Worm (Caenorhabditis elegans) whole organism, young adult: ENCODE results near the gene dmd-5.

Experiments
- B0019.2 ChIP-seq: fragments of 200-800 bp; sonication (Bioruptor generic); conservative IDR thresholded peaks from 2 replicates; pipeline ENCODE4 v1.3.6; 2022; ENCODE audit warnings: missing genetic modification reagents, missing genetic modification characterization, missing compliant biosample characterization
- B0261.1 ChIP-seq: sonication (generic microtip); optimal IDR thresholded peaks from 2 replicates; lab custom pipeline; 2016; ENCODE audit warnings: mild to moderate bottlenecking, missing genetic modification characterization, moderate library complexity, missing compliant biosample characterization
- B0336.3 ChIP-seq: fragments of 200-800 bp; sonication (Bioruptor generic); IDR thresholded peaks from 2 replicates; pipeline ENCODE4 v1.3.6; 2022; ENCODE audit warnings: missing genetic modification characterization, missing compliant biosample characterization
- C06A6.2 ChIP-seq: fragments of 200-800 bp; sonication (Bioruptor generic); conservative IDR thresholded peaks from 2 replicates; pipeline ENCODE4 v1.3.6; 2022; ENCODE audit warnings: missing genetic modification characterization, missing compliant biosample characterization
- D2030.7 ChIP-seq: fragments of 200-800 bp; sonication (Bioruptor generic); IDR thresholded peaks from 2 replicates; pipeline ENCODE4 v1.3.6; 2022; ENCODE audit warnings: missing genetic modification reagents, missing genetic modification characterization, missing compliant biosample characterization
- F37B4.10 ChIP-seq: fragments of 200-800 bp; sonication (Bioruptor generic); IDR thresholded peaks from 2 replicates; pipeline ENCODE4 v1.3.6; 2022; ENCODE audit warnings: missing genetic modification characterization, missing compliant biosample characterization
- F55B11.4 ChIP-seq: sonication (generic microtip); optimal IDR thresholded peaks from 2 replicates; lab custom pipeline; 2016; ENCODE audit warnings: missing compliant biosample characterization, missing genetic modification characterization, borderline replicate concordance; ENCODE audit not compliant: insufficient read depth
- F57A8.1 ChIP-seq: fragments of 200-800 bp; sonication (Bioruptor generic); optimal IDR thresholded peaks from 2 replicates; lab custom pipeline; 2018; ENCODE audit warnings: mild to moderate bottlenecking, missing genetic modification characterization, moderate library complexity, missing compliant biosample characterization
- K11D2.4 ChIP-seq: fragments of 200-800 bp; sonication (Bioruptor generic); IDR thresholded peaks from 2 replicates; pipeline ENCODE4 v1.3.6; 2022; ENCODE audit warnings: missing genetic modification reagents, missing genetic modification characterization, missing compliant biosample characterization
- T07F8.4 ChIP-seq: sonication (generic microtip); optimal IDR thresholded peaks from 2 replicates; lab custom pipeline; 2016; ENCODE audit warnings: mild to moderate bottlenecking, missing genetic modification characterization, moderate library complexity, missing compliant biosample characterization
- aptf-3 ChIP-seq: fragments of 200-800 bp; sonication (Bioruptor generic); IDR thresholded peaks from 2 replicates; pipeline ENCODE4 v1.3.6; 2022; ENCODE audit warnings: missing genetic modification characterization, missing compliant biosample characterization
- atf-7 ChIP-seq: sonication (generic microtip); optimal IDR thresholded peaks from 2 replicates; lab custom pipeline; 2017; ENCODE audit warnings: mild to moderate bottlenecking, missing genetic modification characterization, missing compliant biosample characterization
- attf-5 ChIP-seq: fragments of 200-800 bp; sonication (Bioruptor generic); optimal IDR thresholded peaks from 2 replicates; lab custom pipeline; 2018; ENCODE audit warnings: mild to moderate bottlenecking, missing genetic modification characterization, missing compliant biosample characterization
- attf-6 ChIP-seq: fragments of 200-800 bp; sonication (Bioruptor generic); IDR thresholded peaks from 2 replicates; pipeline ENCODE4 v1.3.6; 2022; ENCODE audit warnings: missing genetic modification reagents, missing genetic modification characterization, missing compliant biosample characterization
- bed-1 ChIP-seq: fragments of 200-800 bp; sonication (Bioruptor generic); IDR thresholded peaks from 2 replicates; pipeline ENCODE4 v1.3.6; 2022; ENCODE audit warnings: missing genetic modification reagents, missing genetic modification characterization, missing compliant biosample characterization
- ceh-100 ChIP-seq: fragments of 200-800 bp; sonication (Bioruptor generic); IDR thresholded peaks from 2 replicates; pipeline ENCODE4 v1.3.6; 2022; ENCODE audit warnings: missing genetic modification reagents, missing genetic modification characterization, missing compliant biosample characterization
- chd-7 ChIP-seq: sonication (generic microtip); optimal IDR thresholded peaks from 2 replicates; lab custom pipeline; 2016; ENCODE audit warnings: mild to moderate bottlenecking, missing genetic modification characterization, moderate library complexity, missing compliant biosample characterization
- dpff-1 ChIP-seq: sonication (generic microtip); optimal IDR thresholded peaks from 2 replicates; lab custom pipeline; 2017; ENCODE audit warnings: mild to moderate bottlenecking, missing genetic modification characterization, missing compliant biosample characterization
- dpl-1 ChIP-seq: fragments of 150-350 bp; optimal IDR thresholded peaks from 2 replicates; lab custom pipeline; 2014; ENCODE audit warnings: missing biosample characterization, missing genetic modification reagents, missing genetic modification characterization
- fkh-3 ChIP-seq: sonication (generic microtip); optimal IDR thresholded peaks from 2 replicates; lab custom pipeline; 2016; ENCODE audit warnings: mild to moderate bottlenecking, missing genetic modification characterization, missing compliant biosample characterization
- hlh-12 ChIP-seq: sonication (generic microtip); optimal IDR thresholded peaks from 2 replicates; lab custom pipeline; 2016; ENCODE audit warnings: missing genetic modification characterization, missing compliant biosample characterization
- hlh-26 ChIP-seq: fragments of 200-800 bp; sonication (Bioruptor generic); conservative IDR thresholded peaks from 2 replicates; pipeline ENCODE4 v1.3.6; 2022; ENCODE audit warnings: missing genetic modification reagents, missing genetic modification characterization, missing compliant biosample characterization
- hsf-1 ChIP-seq: fragments of 200-800 bp; sonication (Bioruptor generic); IDR thresholded peaks from 2 replicates; pipeline ENCODE4 v1.3.6; 2022; ENCODE audit warnings: missing genetic modification reagents, missing genetic modification characterization, missing compliant biosample characterization
- let-607 ChIP-seq, 2 experiments: fragments of 200-800 bp in 1 of 2; sonication (Bioruptor generic) in 1 of 2; sonication (generic microtip) in 1 of 2; optimal IDR thresholded peaks; 2 replicates each; lab custom pipeline; 2016 to 2018; ENCODE audit warnings: mild to moderate bottlenecking in 2 of 2, missing compliant biosample characterization in 2 of 2, missing genetic modification characterization in 2 of 2, moderate library complexity in 2 of 2, missing genotype in 1 of 2
- lsl-1 ChIP-seq: fragments of 200-800 bp; sonication (Bioruptor generic); optimal IDR thresholded peaks from 2 replicates; lab custom pipeline; 2018; ENCODE audit warnings: mild to moderate bottlenecking, missing genetic modification characterization, moderate library complexity, missing compliant biosample characterization
- madf-8 ChIP-seq: fragments of 200-800 bp; sonication (Bioruptor generic); conservative IDR thresholded peaks from 2 replicates; pipeline ENCODE4 v1.3.6; 2022; ENCODE audit warnings: missing genetic modification reagents, missing genetic modification characterization, missing compliant biosample characterization
- nfyb-1 ChIP-seq: fragments of 200-800 bp; sonication (Bioruptor generic); IDR thresholded peaks from 2 replicates; pipeline ENCODE4 v1.3.6; 2022; ENCODE audit warnings: missing genetic modification reagents, missing genetic modification characterization, missing compliant biosample characterization
- nhr-27 ChIP-seq: fragments of 200-800 bp; sonication (Bioruptor generic); optimal IDR thresholded peaks from 2 replicates; lab custom pipeline; 2018; ENCODE audit warnings: mild to moderate bottlenecking, missing genetic modification characterization, moderate library complexity, missing compliant biosample characterization
- nhr-80 ChIP-seq: sonication (generic microtip); optimal IDR thresholded peaks from 2 replicates; lab custom pipeline; 2016; ENCODE audit warnings: missing genetic modification characterization, missing compliant biosample characterization
- pha-4 ChIP-seq: fragments of 150-350 bp; sonication (generic microtip); optimal IDR thresholded peaks from 2 replicates; lab custom pipeline; 2014; ENCODE audit warnings: missing biosample characterization, missing genetic modification reagents, missing genetic modification characterization
- rec-8 ChIP-seq, 2 experiments: sonication (generic microtip); optimal IDR thresholded peaks; 2 replicates each; lab custom pipeline; 2016; ENCODE audit warnings: mild to moderate bottlenecking in 2 of 2, missing genetic modification characterization in 2 of 2, missing genetic modification reagents in 2 of 2, missing genotype in 2 of 2, missing biosample characterization in 1 of 2, missing compliant biosample characterization in 1 of 2, moderate library complexity in 1 of 2
- rpc-1 ChIP-seq, 2 experiments: fragments of 150-350 bp in 1 of 2; sonication (generic microtip) in 1 of 2; optimal IDR thresholded peaks; 2 replicates each; lab custom pipeline; 2014 to 2018; ENCODE audit warnings: missing biosample characterization in 1 of 2, missing genetic modification characterization in 1 of 2, missing genetic modification reagents in 1 of 2, missing genotype in 1 of 2
- sdz-38 ChIP-seq: sonication (generic microtip); optimal IDR thresholded peaks from 2 replicates; lab custom pipeline; 2016; ENCODE audit warnings: missing genotype, missing genetic modification characterization, missing compliant biosample characterization
- snpc-1.1 ChIP-seq: sonication (generic microtip); optimal IDR thresholded peaks from 2 replicates; lab custom pipeline; 2017; ENCODE audit warnings: missing genetic modification characterization, mild to moderate bottlenecking, missing compliant biosample characterization, antibody characterized with exemption, moderate library complexity, missing genotype, missing genetic modification reagents; ENCODE audit not compliant: insufficient read depth
- snpc-4 ChIP-seq, 5 experiments: fragments of 150-350 bp in 1 of 5; sonication (generic microtip) in 4 of 5; optimal IDR thresholded peaks; 2 replicates each; lab custom pipeline; 2014 to 2018; ENCODE audit warnings: missing genetic modification characterization in 5 of 5, missing biosample characterization in 3 of 5, antibody characterized with exemption in 2 of 5, mild to moderate bottlenecking in 2 of 5, missing compliant biosample characterization in 2 of 5, missing genotype in 2 of 5, moderate library complexity in 2 of 5, missing genetic modification reagents in 1 of 5
- somi-1 ChIP-seq: fragments of 200-800 bp; sonication (Bioruptor generic); optimal IDR thresholded peaks from 2 replicates; lab custom pipeline; 2018; ENCODE audit warnings: mild to moderate bottlenecking, missing genetic modification characterization, missing compliant biosample characterization
- tbp1 ChIP-seq: fragments of 200-800 bp; sonication (Bioruptor generic); optimal IDR thresholded peaks from 2 replicates; lab custom pipeline; 2018; ENCODE audit warnings: mild to moderate bottlenecking, missing genetic modification characterization, missing compliant biosample characterization
- tbx-9 ChIP-seq: sonication (generic microtip); optimal IDR thresholded peaks from 2 replicates; lab custom pipeline; 2016; ENCODE audit warnings: borderline replicate concordance, missing genetic modification characterization, inconsistent platforms, missing compliant biosample characterization
- tlf-1 ChIP-seq: fragments of 200-800 bp; sonication (Bioruptor generic); optimal IDR thresholded peaks from 2 replicates; lab custom pipeline; 2018; ENCODE audit warnings: mild to moderate bottlenecking, missing genetic modification characterization, missing compliant biosample characterization
- unc-130 ChIP-seq: sonication (generic microtip); optimal IDR thresholded peaks from 2 replicates; lab custom pipeline; 2016; ENCODE audit warnings: missing genetic modification reagents, missing genetic modification characterization, missing compliant biosample characterization
- zim-3 ChIP-seq: sonication (generic microtip); optimal IDR thresholded peaks from 2 replicates; lab custom pipeline; 2017; ENCODE audit warnings: mild to moderate bottlenecking, missing genetic modification characterization, moderate library complexity, missing compliant biosample characterization
- ztf-3 ChIP-seq: fragments of 200-800 bp; sonication (Bioruptor generic); optimal IDR thresholded peaks from 2 replicates; lab custom pipeline; 2018; ENCODE audit warnings: mild to moderate bottlenecking, missing genetic modification characterization, missing compliant biosample characterization

The dmd-5 gene

ce11 chrII:5790313-5790773 lies 16.3 kb upstream of the dmd-5 start, which contains the start of gene lect-2:
Gene lect-2 (plus strand): TSS chrII:5790723.
- no peak for TF ChIP-seq dpff-1 (tag; lab: Kevin White, UChicago)
- no peak for TF ChIP-seq hlh-12
- TF ChIP-seq atf-7 (tag; lab: Kevin White, UChicago), result no peak
- TF ChIP-seq attf-6 (GFP tag; lab: Robert Waterston, UW), result no peak
- no peak for TF ChIP-seq tbx-9 (tag; lab: Kevin White, UChicago)
- TF ChIP-seq D2030.7, result no peak
- no peak for TF ChIP-seq madf-8
- no peak for TF ChIP-seq aptf-3
- TF ChIP-seq snpc-1.1 (tag; lab: Kevin White, UChicago), result no peak

- no peak for TF ChIP-seq B0336.3
- TF ChIP-seq chd-7, result no peak
- no peak for TF ChIP-seq pha-4 (tag; lab: Kevin White, UChicago)
- no peak for TF ChIP-seq unc-130 (GFP tag; lab: Kevin White, UChicago)
- TF ChIP-seq B0261.1, result no peak
Observed at ce11 chrII:5788815-5789214, 14.8 kb upstream of the dmd-5 start, which contains the start of gene K05F1.13. Gene K05F1.13 (plus strand): TSS chrII:5789115.

- TF ChIP-seq tbp1 (GFP tag; lab: Kevin White, UChicago) (no peak), tlf-1 (GFP tag; lab: Kevin White, UChicago) (no peak), snpc-1.1 (tag; lab: Kevin White, UChicago) (no peak), K11D2.4 (no peak), dpl-1 (GFP tag; lab: Kevin White, UChicago) (no peak), rpc-1 (optimal IDR thresholded peaks at IDR 0.05; lab: Kevin White, UChicago) (no peak), rpc-1 (tag; optimal IDR thresholded peaks at IDR 0.05; lab: Kevin White, UChicago) (no peak), let-607 (tag; optimal IDR thresholded peaks at IDR 0.05; lab: Kevin White, UChicago) (no peak), hlh-26 (no peak), snpc-4 (GFP tag; optimal IDR thresholded peaks at IDR 0.05; lab: Kevin White, UChicago) (no peak), snpc-4 (tag; optimal IDR thresholded peaks at IDR 0.05; lab: Kevin White, UChicago) (no peak), nhr-80 (no peak), F57A8.1 (GFP tag; lab: Kevin White, UChicago) (no peak), sdz-38 (tag; lab: Kevin White, UChicago) (no peak), somi-1 (GFP tag; lab: Kevin White, UChicago) (no peak), T07F8.4 (no peak), rec-8 (tag; optimal IDR thresholded peaks at IDR 0.05; lab: Kevin White, UChicago) (no peak)
Observed at ce11 chrII:5785504-5785903, 11.5 kb upstream of the dmd-5 start.

ce11 chrII:5781935-5782921 lies 8.2 kb upstream of the dmd-5 start, which contains the start of gene K05F1.6:
Gene K05F1.6 (plus strand): TSS chrII:5782520.
- TF ChIP-seq hsf-1 (GFP tag; lab: Robert Waterston, UW), result peak; percentile 44; the same call in 1 of the 2 replicates
- TF ChIP-seq lsl-1 (GFP tag; lab: Kevin White, UChicago), result peak; percentile 63
- no peak for TF ChIP-seq bed-1 (GFP tag; lab: Robert Waterston, UW)
- TF ChIP-seq attf-5 (GFP tag; lab: Kevin White, UChicago), result peak; percentile 64
- TF ChIP-seq pha-4 (tag; lab: Kevin White, UChicago), result no peak
- peak; percentile 88 for TF ChIP-seq nfyb-1 (GFP tag; lab: Robert Waterston, UW)
- peak; percentile 73 for TF ChIP-seq ceh-100 (GFP tag; lab: Robert Waterston, UW)
- TF ChIP-seq B0019.2 (GFP tag; lab: Robert Waterston, UW), result 0 out of 2 replicates have a peak, but pooled peaks have one; percentile 55
- no peak for TF ChIP-seq F37B4.10 (GFP tag; lab: Robert Waterston, UW)
- no peak for TF ChIP-seq ztf-3 (GFP tag; lab: Kevin White, UChicago)
- TF ChIP-seq C06A6.2 (GFP tag; lab: Robert Waterston, UW), result no peak
- TF ChIP-seq zim-3, result peak; percentile 94
- no peak for TF ChIP-seq F55B11.4 (tag; lab: Kevin White, UChicago)
- peak; percentile 60 for TF ChIP-seq nhr-27
- TF ChIP-seq fkh-3 (tag; lab: Kevin White, UChicago), result peak; percentile 66
